Worm (Caenorhabditis elegans): ENCODE measurements around the gene C01B10.7.
A peak's percentile ranks its signal among the peaks of the same experiment; 100 is the strongest.

The C01B10.7 gene

ce11 chrIV:6664336-6664735 is 26.0 kb downstream of the C01B10.7 start:
- TF ChIP-seq xbp-1 (tag; optimal IDR thresholded peaks at IDR 0.05) (no peak), lsy-2 (tag; optimal IDR thresholded peaks at IDR 0.05) (no peak), lin-15B (tag; optimal IDR thresholded peaks at IDR 0.05) (no peak), jun-1 (tag; optimal IDR thresholded peaks at IDR 0.05) (no peak), snpc-4 (tag; optimal IDR thresholded peaks at IDR 0.05) (peak; percentile 31), isw-1 (GFP tag; IDR thresholded peaks at IDR 0.05) (no peak)

ce11 chrIV:6667898-6668297 is 29.5 kb downstream of the C01B10.7 start, which contains the start of gene Y73B6A.1:
Gene Y73B6A.1 (minus strand): TSS chrIV:6667998.
- TF ChIP-seq unc-98 (GFP tag; IDR thresholded peaks at IDR 0.05), result no peak
- no peak for TF ChIP-seq elt-2 (tag; optimal IDR thresholded peaks at IDR 0.05)
- TF ChIP-seq nhr-237 (tag; optimal IDR thresholded peaks at IDR 0.05), result no peak
- TF ChIP-seq lin-15B (tag; optimal IDR thresholded peaks at IDR 0.05), result no peak
- no peak for TF ChIP-seq nhr-85 (tag)
- TF ChIP-seq zag-1 (tag; optimal IDR thresholded peaks at IDR 0.05), result no peak
- TF ChIP-seq vab-15 (tag; optimal IDR thresholded peaks at IDR 0.05), result no peak
- no peak for TF ChIP-seq fkh-10 (GFP tag; optimal IDR thresholded peaks at IDR 0.05)
- TF ChIP-seq isw-1 (GFP tag; IDR thresholded peaks at IDR 0.05), result no peak
